Worm (Caenorhabditis elegans) whole organism, L1 larva: ENCODE results near the gene W04E12.5.

Experiments
- alr-1 ChIP-seq: fragments of 200-800 bp; sonication (Bioruptor generic); optimal IDR thresholded peaks from 2 replicates; lab custom pipeline; 2018; ENCODE audit warnings: borderline replicate concordance, mild to moderate bottlenecking, missing genetic modification characterization, missing compliant biosample characterization
- blmp-1 ChIP-seq: fragments of 150-350 bp; optimal IDR thresholded peaks from 2 replicates; lab custom pipeline; 2014; ENCODE audit warnings: missing biosample characterization, missing genetic modification characterization
- ceh-63 ChIP-seq: fragments of 200-800 bp; sonication (Bioruptor generic); optimal IDR thresholded peaks from 2 replicates; lab custom pipeline; 2018; ENCODE audit warnings: mild to moderate bottlenecking, missing genetic modification characterization, missing compliant biosample characterization
- ceh-90 ChIP-seq: sonication (generic microtip); optimal IDR thresholded peaks from 2 replicates; lab custom pipeline; 2016; ENCODE audit warnings: missing genetic modification characterization, missing compliant biosample characterization
- dsc-1 ChIP-seq: sonication (generic microtip); optimal IDR thresholded peaks from 2 replicates; lab custom pipeline; 2016; ENCODE audit warnings: mild to moderate bottlenecking, missing genetic modification characterization, missing compliant biosample characterization
- efl-1 ChIP-seq, 4 experiments: fragments of 150-350 bp; optimal IDR thresholded peaks in 3 of 4; peaks in 1 of 4; 1 replicate in 1 of 4; 2 replicates in 3 of 4; lab custom pipeline; 2014; ENCODE audit warnings: missing biosample characterization in 2 of 4, missing genetic modification characterization in 2 of 4, missing genetic modification reagents in 2 of 4
- efl-3 ChIP-seq: fragments of 200-800 bp; sonication (Bioruptor generic); optimal IDR thresholded peaks from 2 replicates; lab custom pipeline; 2018; ENCODE audit warnings: mild to moderate bottlenecking, missing genetic modification characterization, missing compliant biosample characterization
- elt-2 ChIP-seq: sonication (generic microtip); optimal IDR thresholded peaks from 2 replicates; lab custom pipeline; 2016; ENCODE audit warnings: missing genetic modification characterization, mild to moderate bottlenecking, inconsistent platforms, missing compliant biosample characterization, missing genetic modification reagents
- lin-13 ChIP-seq: fragments of 150-350 bp; optimal IDR thresholded peaks from 2 replicates; lab custom pipeline; 2014; ENCODE audit warnings: missing biosample characterization, missing genetic modification reagents, missing genetic modification characterization
- lin-14 ChIP-seq: fragments of 200-800 bp; sonication (Bioruptor generic); optimal IDR thresholded peaks from 2 replicates; lab custom pipeline; 2018; ENCODE audit warnings: mild to moderate bottlenecking, missing genetic modification characterization, moderate library complexity, missing compliant biosample characterization
- lin-35 ChIP-seq, 2 experiments: fragments of 150-350 bp; optimal IDR thresholded peaks; 2 replicates each; lab custom pipeline; 2014; ENCODE audit warnings: missing biosample characterization in 2 of 2, missing genetic modification characterization in 2 of 2, missing genetic modification reagents in 2 of 2
- lin-39 ChIP-seq: fragments of 150-350 bp; optimal IDR thresholded peaks from 2 replicates; lab custom pipeline; 2014; ENCODE audit warnings: missing biosample characterization, missing genetic modification reagents, missing genetic modification characterization
- lir-3 ChIP-seq: sonication (generic microtip); optimal IDR thresholded peaks from 2 replicates; lab custom pipeline; 2016; ENCODE audit warnings: mild to moderate bottlenecking, missing genetic modification characterization, moderate library complexity, missing compliant biosample characterization; ENCODE audit not compliant: poor library complexity
- lsy-2 ChIP-seq, 2 experiments: fragments of 150-350 bp; optimal IDR thresholded peaks; 2 replicates each; lab custom pipeline; 2014; ENCODE audit warnings: missing biosample characterization in 2 of 2, missing genetic modification characterization in 2 of 2
- mab-9 ChIP-seq: fragments of 200-800 bp; sonication (Bioruptor generic); IDR thresholded peaks from 2 replicates; pipeline ENCODE4 v1.3.6; 2022; ENCODE audit warnings: missing genetic modification reagents, missing genetic modification characterization, missing compliant biosample characterization
- mef-2 ChIP-seq: fragments of 150-350 bp; optimal IDR thresholded peaks from 2 replicates; lab custom pipeline; 2014; ENCODE audit warnings: missing biosample characterization, missing genetic modification characterization
- nhr-20 ChIP-seq: sonication (generic microtip); optimal IDR thresholded peaks from 2 replicates; lab custom pipeline; 2016; ENCODE audit warnings: mild to moderate bottlenecking, missing genetic modification characterization, missing compliant biosample characterization
- nhr-85 ChIP-seq: sonication (generic microtip); peaks from one replicate; lab custom pipeline; 2016; ENCODE audit warnings: missing genetic modification characterization, inconsistent platforms, missing compliant biosample characterization
- nhr-90 ChIP-seq: sonication (generic microtip); optimal IDR thresholded peaks from 2 replicates; lab custom pipeline; 2016; ENCODE audit warnings: mild to moderate bottlenecking, missing genetic modification characterization, missing compliant biosample characterization; ENCODE audit not compliant: poor library complexity
- pag-3 ChIP-seq: sonication (generic microtip); optimal IDR thresholded peaks from 2 replicates; lab custom pipeline; 2017; ENCODE audit warnings: missing genetic modification characterization, mild to moderate bottlenecking, missing compliant biosample characterization, antibody characterized with exemption, borderline replicate concordance; ENCODE audit not compliant: insufficient read depth
- rnt-1 ChIP-seq: sonication (generic microtip); optimal IDR thresholded peaks from 2 replicates; lab custom pipeline; 2016; ENCODE audit warnings: mild to moderate bottlenecking, missing genetic modification characterization, moderate library complexity, missing compliant biosample characterization
- skn-1 ChIP-seq: fragments of 150-350 bp; optimal IDR thresholded peaks from 2 replicates; lab custom pipeline; 2014; ENCODE audit warnings: missing biosample characterization, missing genetic modification characterization
- snpc-4 ChIP-seq: fragments of 150-350 bp; optimal IDR thresholded peaks from 2 replicates; lab custom pipeline; 2014; ENCODE audit warnings: missing biosample characterization, missing genetic modification characterization
- snu-23 ChIP-seq: sonication (generic microtip); optimal IDR thresholded peaks from 2 replicates; lab custom pipeline; 2016; ENCODE audit warnings: missing genetic modification characterization, missing compliant biosample characterization
- sox-4 ChIP-seq: sonication (generic microtip); optimal IDR thresholded peaks from 2 replicates; lab custom pipeline; 2016; ENCODE audit warnings: missing genetic modification characterization, missing compliant biosample characterization
- swsn-7 ChIP-seq: sonication (generic microtip); optimal IDR thresholded peaks from 2 replicates; lab custom pipeline; 2016; ENCODE audit warnings: missing genetic modification characterization, missing compliant biosample characterization
- unc-86 ChIP-seq: sonication (generic microtip); optimal IDR thresholded peaks from 2 replicates; lab custom pipeline; 2016; ENCODE audit warnings: missing genetic modification characterization, missing compliant biosample characterization
- unc-98 ChIP-seq: fragments of 200-800 bp; sonication (Bioruptor generic); IDR thresholded peaks from 2 replicates; pipeline ENCODE4 v1.3.6; 2022; ENCODE audit warnings: missing genetic modification characterization, missing compliant biosample characterization
- zip-4 ChIP-seq: fragments of 200-800 bp; sonication (Bioruptor generic); optimal IDR thresholded peaks from 2 replicates; lab custom pipeline; 2018; ENCODE audit warnings: mild to moderate bottlenecking, missing genetic modification characterization, moderate library complexity, missing compliant biosample characterization
- ztf-11 ChIP-seq, 2 experiments: sonication (generic microtip); optimal IDR thresholded peaks; 2 replicates each; lab custom pipeline; 2016 to 2017; ENCODE audit warnings: missing genetic modification characterization in 2 of 2, missing biosample characterization in 1 of 2, missing compliant biosample characterization in 1 of 2

Gene W04E12.5

DNA sequence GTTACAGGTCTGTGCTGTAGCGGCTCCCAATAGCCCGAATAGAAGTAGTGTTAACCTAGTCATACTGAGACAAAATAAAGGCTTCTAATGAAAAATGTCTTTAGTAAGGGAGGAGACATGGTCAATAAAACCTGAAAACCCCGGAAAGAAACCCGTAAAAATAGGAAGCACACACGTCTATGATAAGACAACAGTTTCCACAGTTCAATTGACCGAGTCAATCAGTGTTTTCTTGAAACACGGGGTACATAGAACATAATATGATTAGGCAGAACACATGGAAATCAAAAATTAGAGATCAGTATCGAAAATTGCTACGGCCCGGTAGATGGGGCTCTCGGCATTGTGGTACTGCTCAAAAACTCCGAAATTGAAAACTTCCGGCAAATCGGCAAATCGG lies 5.2 kb downstream of the W04E12.5 start, which contains the start of gene clec-49:
Gene clec-49, minus strand, starts transcription at position 103 of the 400 bp plus-strand sequence.
- TF ChIP-seq elt-2 (peak; percentile 1), nhr-20 (tag; lab: Kevin White, UChicago) (no peak)
- TF ChIP-seq, all 84 proteins: peak for 1

DNA sequence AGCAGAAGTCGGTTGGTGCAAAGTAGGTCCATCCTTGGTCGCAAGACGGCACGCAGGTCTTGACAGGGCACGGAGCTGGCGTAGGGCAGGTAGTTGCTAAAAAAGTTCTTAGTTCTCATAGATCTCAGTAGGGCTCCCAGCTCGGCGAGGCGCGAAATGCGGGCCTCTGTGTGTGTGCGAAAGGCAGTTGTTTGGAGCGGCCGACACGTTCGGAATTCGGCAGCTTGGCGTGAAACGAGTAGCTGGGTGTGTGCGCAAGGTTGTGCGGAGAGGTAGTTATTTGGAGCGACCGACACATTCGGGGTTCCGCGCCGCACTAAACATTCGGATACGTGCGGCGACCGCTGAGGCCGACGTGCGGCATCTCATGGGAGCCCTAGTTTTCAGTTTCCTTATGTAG lies 6.9 kb downstream of the W04E12.5 start:
- no peak for TF ChIP-seq unc-86 (tag; lab: Kevin White, UChicago)
- no peak for TF ChIP-seq snu-23 (GFP tag; lab: Kevin White, UChicago)
- no peak for TF ChIP-seq mab-9 (GFP tag; lab: Robert Waterston, UW)
- no peak for TF ChIP-seq ceh-63
- no peak for TF ChIP-seq lin-35 (GFP tag; optimal IDR thresholded peaks at IDR 0.05; lab: Kevin White, UChicago)
- TF ChIP-seq dsc-1 (tag; lab: Kevin White, UChicago): no peak
- no peak for TF ChIP-seq efl-3 (GFP tag; lab: Kevin White, UChicago)
- TF ChIP-seq rnt-1: no peak
- no peak for TF ChIP-seq snpc-4 (tag; lab: Kevin White, UChicago)
- TF ChIP-seq, all 84 proteins: peak for 0

DNA sequence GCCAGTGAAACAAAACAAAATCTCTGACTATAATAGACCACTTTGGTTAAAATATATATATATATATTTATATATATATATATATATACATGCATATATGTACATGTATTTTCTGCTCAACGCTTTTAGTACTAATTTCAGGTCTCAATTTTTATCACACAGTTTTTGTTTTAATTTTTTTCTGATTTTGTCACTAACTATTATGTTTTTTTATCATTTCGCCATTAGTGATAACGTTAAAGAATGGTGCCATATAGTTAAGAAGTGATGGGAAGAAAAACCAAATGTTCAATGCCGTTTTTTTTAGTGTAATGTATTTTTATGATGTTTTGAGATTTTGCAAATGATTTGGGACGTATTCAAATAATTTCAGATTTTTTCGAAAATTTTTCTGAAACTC lies 8.4 kb downstream of the W04E12.5 start:
- TF ChIP-seq unc-98 (GFP tag; lab: Robert Waterston, UW) (no peak), elt-2 (peak; percentile 37)
- TF ChIP-seq, all 84 proteins: peak for 1

DNA sequence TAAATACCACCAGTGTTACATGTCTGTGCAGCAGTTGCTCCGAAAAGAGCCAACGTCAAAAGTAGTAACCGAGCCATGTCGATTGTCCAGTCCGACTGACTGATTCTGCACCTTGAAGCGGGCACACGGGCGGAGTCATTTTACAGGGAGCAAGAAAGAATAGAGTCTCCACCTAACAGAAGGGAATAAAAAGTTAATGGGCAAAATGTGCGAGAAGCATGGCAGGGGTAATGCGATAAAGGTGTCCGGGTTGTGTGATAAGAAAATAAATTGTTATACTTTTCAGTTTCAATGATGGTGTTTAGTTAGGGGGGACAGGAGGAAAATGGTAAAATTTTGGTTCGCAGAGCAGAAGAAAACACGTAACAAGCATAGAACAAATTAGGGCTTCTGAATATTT lies 9.3 kb downstream of the W04E12.5 start, which contains the start of gene clec-50:
Gene clec-50, minus strand, starts transcription at position 109 of the 400 bp plus-strand sequence.
- peak in 1 of 2 experiments; percentile 28 for TF ChIP-seq lin-35 (GFP tag; optimal IDR thresholded peaks at IDR 0.05; lab: Kevin White, UChicago)
- TF ChIP-seq elt-2: peak; percentile 65
- no peak for TF ChIP-seq swsn-7 (tag; lab: Kevin White, UChicago)

DNA sequence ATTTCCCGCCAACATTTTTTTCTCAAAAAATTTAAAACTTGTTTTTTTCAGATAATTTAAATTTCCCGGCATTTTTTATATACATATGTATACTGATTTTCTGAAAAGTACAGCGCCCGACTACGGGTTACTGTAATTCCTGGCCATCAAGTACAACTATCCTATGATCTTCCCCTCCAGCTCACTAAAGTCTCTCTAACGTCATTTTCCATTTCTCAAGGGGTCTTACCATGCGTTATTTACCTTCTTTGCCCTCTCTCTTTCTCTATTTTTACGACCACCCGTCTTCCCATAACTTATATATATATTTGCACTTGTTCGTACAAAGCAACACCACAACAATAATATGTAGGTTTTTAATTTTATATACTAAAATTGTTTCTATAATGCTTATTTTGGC lies 10.3 kb downstream of the W04E12.5 start, which contains the start of gene W04E12.9:
Gene W04E12.9, plus strand, starts transcription at position 301 of the 400 bp plus-strand sequence.
- TF ChIP-seq nhr-20 (tag; lab: Kevin White, UChicago) (no peak), sox-4 (tag; lab: Kevin White, UChicago) (no peak)

DNA sequence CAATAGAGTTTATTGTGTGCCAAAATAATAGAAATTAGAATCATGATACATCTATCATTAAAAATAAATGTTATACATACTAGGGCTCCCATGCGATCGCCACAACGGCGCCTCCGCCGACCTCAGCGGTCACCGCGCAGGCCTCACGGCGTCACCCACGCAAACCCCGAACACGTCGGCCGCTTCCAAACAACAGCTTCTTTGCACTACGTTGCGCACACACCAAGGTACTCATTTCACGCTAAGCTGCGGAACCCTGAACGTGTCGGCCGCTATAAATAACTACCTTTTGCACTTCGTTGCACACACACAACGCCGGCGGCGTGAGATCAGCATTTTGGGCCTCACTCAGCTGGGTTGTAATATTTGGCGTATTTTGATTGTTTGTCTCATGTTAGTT lies 13.3 kb downstream of the W04E12.5 start:
- TF ChIP-seq lin-13 (GFP tag; lab: Kevin White, UChicago): no peak
- TF ChIP-seq efl-1 (optimal IDR thresholded peaks at IDR 0.05; lab: Kevin White, UChicago): no peak
- no peak for TF ChIP-seq efl-1 (GFP tag; optimal IDR thresholded peaks at IDR 0.05 in 1 of 2; lab: Kevin White, UChicago)
- TF ChIP-seq skn-1: no peak
- no peak for TF ChIP-seq lin-14
- TF ChIP-seq nhr-85 (tag; lab: Kevin White, UChicago): peak; percentile 1
- TF ChIP-seq mef-2: no peak
- no peak for TF ChIP-seq nhr-90

DNA sequence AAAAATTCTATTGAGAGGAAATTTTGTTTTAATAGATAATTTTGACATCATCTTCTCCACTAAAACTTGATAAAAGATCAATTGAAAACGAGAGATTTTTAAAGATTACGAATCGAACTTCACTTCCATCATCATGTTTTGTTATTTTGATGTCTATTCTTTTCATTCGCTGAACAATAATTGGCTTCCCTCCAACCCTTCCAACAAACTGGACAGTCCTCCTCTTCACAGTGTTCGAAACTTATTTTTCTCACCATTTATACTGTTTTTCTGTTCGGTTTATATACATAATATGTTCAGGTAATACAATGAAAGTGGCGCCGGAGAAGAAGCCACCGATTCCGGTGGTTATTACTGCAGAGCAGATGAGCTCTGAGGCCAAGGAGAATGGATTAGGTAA lies 14.8 kb downstream of the W04E12.5 start, which contains the start of gene M162.5:
Gene M162.5, plus strand, starts transcription at position 301 of the 400 bp plus-strand sequence.
- TF ChIP-seq ztf-11 (tag; optimal IDR thresholded peaks at IDR 0.05; lab: Kevin White, UChicago): no peak
- TF ChIP-seq lir-3: no peak
- TF ChIP-seq alr-1 (tag; lab: Kevin White, UChicago): no peak
- TF ChIP-seq mab-9 (GFP tag; lab: Robert Waterston, UW): no peak
- no peak for TF ChIP-seq lin-39 (tag; lab: Kevin White, UChicago)
- no peak for TF ChIP-seq ceh-90
- TF ChIP-seq rnt-1: no peak
- TF ChIP-seq elt-2: no peak
- no peak for TF ChIP-seq blmp-1 (tag; lab: Kevin White, UChicago)
- no peak for TF ChIP-seq pag-3 (tag; lab: Kevin White, UChicago)
- no peak for TF ChIP-seq lin-14
- no peak for TF ChIP-seq lsy-2 (tag; optimal IDR thresholded peaks at IDR 0.05; lab: Kevin White, UChicago)
- TF ChIP-seq mef-2: no peak
- TF ChIP-seq zip-4 (GFP tag; lab: Kevin White, UChicago): no peak
- TF ChIP-seq, all 84 proteins: peak for 0
